Fruit fly (Drosophila melanogaster): ENCODE data around the gene Oseg5.
A peak's percentile ranks its signal among the peaks of the same experiment; 100 is the strongest.

The Oseg5 gene

dm6 chr2L:20823196-20824105, 12.2 kb downstream of the Oseg5 start (continued):
- TF ChIP-seq pho (GFP tag; optimal IDR thresholded peaks at IDR 0.05) (peak; percentile 39), CG17186 (GFP tag; optimal IDR thresholded peaks at IDR 0.05) (no peak), nom (GFP tag; optimal IDR thresholded peaks at IDR 0.05) (peak; percentile 65), CG12391 (tag; optimal IDR thresholded peaks at IDR 0.05) (peak; percentile 48), ewg (GFP tag; optimal IDR thresholded peaks at IDR 0.05) (peak; percentile 20), CG2678 (tag; optimal IDR thresholded peaks at IDR 0.05) (peak; percentile 23), CG2199 (GFP tag; IDR thresholded peaks at IDR 0.05) (peak; percentile 95), dati (GFP tag; IDR thresholded peaks at IDR 0.05) (no peak), CkIIα-i1 (GFP tag; IDR thresholded peaks at IDR 0.05) (no peak), CG3163 (GFP tag; optimal IDR thresholded peaks at IDR 0.05) (peak; percentile 74), stwl (tag; optimal IDR thresholded peaks at IDR 0.05) (peak; percentile 25), CG15514 (GFP tag; optimal IDR thresholded peaks at IDR 0.05) (peak; percentile 69), CG18619 (GFP tag; optimal IDR thresholded peaks at IDR 0.05) (peak; percentile 1), CG1024 (GFP tag; IDR thresholded peaks at IDR 0.05) (0 out of 2 replicates have a peak, but pooled peaks have one; percentile 13), CG30403 (GFP tag; optimal IDR thresholded peaks at IDR 0.05) (peak; percentile 42), NfI (GFP tag; optimal IDR thresholded peaks at IDR 0.05) (no peak), crol (GFP tag; IDR thresholded peaks at IDR 0.05) (0 out of 2 replicates have a peak, but pooled peaks have one; percentile 52), fd96Cb (tag; optimal IDR thresholded peaks at IDR 0.05) (peak; percentile 1), CG10979 (tag; optimal IDR thresholded peaks at IDR 0.05) (peak; percentile 0), bab2 (GFP tag; optimal IDR thresholded peaks at IDR 0.05) (no peak), ci (GFP tag; IDR thresholded peaks at IDR 0.05) (peak; percentile 76), ken (GFP tag; IDR thresholded peaks at IDR 0.05) (0 out of 3 replicates have a peak, but pooled peaks have one; percentile 10), lab (GFP tag; optimal IDR thresholded peaks at IDR 0.05) (peak; percentile 49), kni (GFP tag; optimal IDR thresholded peaks at IDR 0.05) (peak; percentile 91), CG1529 (GFP tag; optimal IDR thresholded peaks at IDR 0.05) (peak; percentile 15), insv (GFP tag; optimal IDR thresholded peaks at IDR 0.05) (peak in 1 of 2 experiments; percentile 90), HmgZ (tag; optimal IDR thresholded peaks at IDR 0.05) (peak; percentile 81), HLH4C (GFP tag; IDR thresholded peaks at IDR 0.05; ENCODE audit: partially characterized antibody) (peak; percentile 55; the same call in 2 of the 3 replicates), CG5180 (GFP tag; optimal IDR thresholded peaks at IDR 0.05) (peak; percentile 58), CG14860 (GFP tag; IDR thresholded peaks at IDR 0.05; ENCODE audit: partially characterized antibody) (no peak; the same call in 2 of the 3 replicates), CG17361 (GFP tag; IDR thresholded peaks at IDR 0.05) (peak; percentile 67; the same call in 2 of the 3 replicates), NK7.1 (GFP tag; optimal IDR thresholded peaks at IDR 0.05) (peak; percentile 6), CG18011 (GFP tag; optimal IDR thresholded peaks at IDR 0.05) (no peak), CG7987 (GFP tag; optimal IDR thresholded peaks at IDR 0.05) (peak; percentile 16), MTF-1 (GFP tag; optimal IDR thresholded peaks at IDR 0.05; ENCODE audit: borderline replicate concordance) (peak; percentile 31), CG17802 (tag; optimal IDR thresholded peaks at IDR 0.05) (no peak), CTCF (GFP tag; optimal IDR thresholded peaks at IDR 0.05) (no peak), CG10321 (GFP tag; IDR thresholded peaks at IDR 0.05) (peak; percentile 95), Atf6 (GFP tag; IDR thresholded peaks at IDR 0.05) (0 out of 2 replicates have a peak, but pooled peaks have one; percentile 8), abd-A (tag; optimal IDR thresholded peaks at IDR 0.05) (peak; percentile 89), Bteb2 (GFP tag; optimal IDR thresholded peaks at IDR 0.05) (peak; percentile 6), hkb (optimal IDR thresholded peaks at IDR 0.05) (no peak), hkb (GFP tag; IDR thresholded peaks at IDR 0.05) (peak; percentile 45), pzg (GFP tag; optimal IDR thresholded peaks at IDR 0.05) (peak; percentile 9), CG15073 (GFP tag; optimal IDR thresholded peaks at IDR 0.05) (no peak), so (GFP tag; IDR thresholded peaks at IDR 0.05) (peak; percentile 42; the same call in 1 of the 3 replicates), CG14710 (tag; optimal IDR thresholded peaks at IDR 0.05) (peak; percentile 9), Aef1 (GFP tag; IDR thresholded peaks at IDR 0.05) (no peak)

Data from whole organism, embryonic.